Worm (Caenorhabditis elegans) whole organism, young adult: ENCODE data around the gene ZK829.7.

Experiments
- B0035.1 ChIP-seq: sonication (generic microtip); optimal IDR thresholded peaks from 2 replicates; lab custom pipeline; 2016; ENCODE audit warnings: missing genetic modification characterization, mild to moderate bottlenecking, missing compliant biosample characterization, missing genotype, missing genetic modification reagents
- F33H1.4 ChIP-seq: fragments of 200-800 bp; sonication (Bioruptor generic); IDR thresholded peaks from 2 replicates; pipeline ENCODE4 v1.3.6; 2022; ENCODE audit warnings: missing genetic modification reagents, missing genetic modification characterization, missing compliant biosample characterization
- F37B4.10 ChIP-seq: fragments of 200-800 bp; sonication (Bioruptor generic); IDR thresholded peaks from 2 replicates; pipeline ENCODE4 v1.3.6; 2022; ENCODE audit warnings: missing genetic modification characterization, missing compliant biosample characterization
- F52B5.7 ChIP-seq: sonication (generic microtip); optimal IDR thresholded peaks from 2 replicates; lab custom pipeline; 2016; ENCODE audit warnings: mild to moderate bottlenecking, missing genetic modification characterization, missing compliant biosample characterization
- F55B11.4 ChIP-seq: sonication (generic microtip); optimal IDR thresholded peaks from 2 replicates; lab custom pipeline; 2016; ENCODE audit warnings: missing compliant biosample characterization, missing genetic modification characterization, borderline replicate concordance; ENCODE audit not compliant: insufficient read depth
- K11D2.4 ChIP-seq: fragments of 200-800 bp; sonication (Bioruptor generic); IDR thresholded peaks from 2 replicates; pipeline ENCODE4 v1.3.6; 2022; ENCODE audit warnings: missing genetic modification reagents, missing genetic modification characterization, missing compliant biosample characterization
- K12H6.12 ChIP-seq: fragments of 200-800 bp; sonication (Bioruptor generic); optimal IDR thresholded peaks from 2 replicates; lab custom pipeline; 2018; ENCODE audit warnings: mild to moderate bottlenecking, missing genetic modification characterization, missing compliant biosample characterization
- T07F8.4 ChIP-seq: sonication (generic microtip); optimal IDR thresholded peaks from 2 replicates; lab custom pipeline; 2016; ENCODE audit warnings: mild to moderate bottlenecking, missing genetic modification characterization, moderate library complexity, missing compliant biosample characterization
- Y53F4B.3 ChIP-seq: fragments of 200-800 bp; sonication (Bioruptor generic); IDR thresholded peaks from 2 replicates; pipeline ENCODE4 v1.3.6; 2022; ENCODE audit warnings: missing genetic modification reagents, missing genetic modification characterization, missing compliant biosample characterization
- Y53G8AR.9 ChIP-seq: fragments of 200-800 bp; sonication (Bioruptor generic); conservative IDR thresholded peaks from 2 replicates; pipeline ENCODE4 v1.3.6; 2022; ENCODE audit warnings: missing genetic modification reagents, missing genetic modification characterization, missing compliant biosample characterization
- Y56A3A.18 ChIP-seq: fragments of 200-800 bp; sonication (Bioruptor generic); IDR thresholded peaks from 2 replicates; pipeline ENCODE4 v1.3.6; 2022; ENCODE audit warnings: missing genetic modification reagents, missing genetic modification characterization, missing compliant biosample characterization
- Y95B8A.8 ChIP-seq: fragments of 200-800 bp; sonication (Bioruptor generic); IDR thresholded peaks from 2 replicates; pipeline ENCODE4 v1.3.6; 2022; ENCODE audit warnings: missing genetic modification reagents, missing genetic modification characterization, missing compliant biosample characterization
- ZK185.1 ChIP-seq: sonication (generic microtip); optimal IDR thresholded peaks from 2 replicates; lab custom pipeline; 2016; ENCODE audit warnings: mild to moderate bottlenecking, missing genetic modification characterization, missing compliant biosample characterization; ENCODE audit not compliant: poor library complexity, severe bottlenecking
- ama-1 ChIP-seq, 3 experiments: fragments of 150-350 bp in 1 of 3; sonication (generic microtip) in 2 of 3; optimal IDR thresholded peaks; 2 replicates each; lab custom pipeline; 2014 to 2018; ENCODE audit warnings: missing biosample characterization in 2 of 3, missing genetic modification characterization in 2 of 3, missing genetic modification reagents in 2 of 3
- aptf-2 ChIP-seq: fragments of 200-800 bp; sonication (Bioruptor generic); conservative IDR thresholded peaks from 2 replicates; pipeline ENCODE4 v1.3.6; 2022; ENCODE audit warnings: missing genetic modification reagents, missing genetic modification characterization, missing compliant biosample characterization
- attf-5 ChIP-seq: fragments of 200-800 bp; sonication (Bioruptor generic); optimal IDR thresholded peaks from 2 replicates; lab custom pipeline; 2018; ENCODE audit warnings: mild to moderate bottlenecking, missing genetic modification characterization, missing compliant biosample characterization
- cebp-1 ChIP-seq, 2 experiments: fragments of 200-800 bp in 1 of 2; sonication (Bioruptor generic) in 1 of 2; sonication (generic microtip) in 1 of 2; IDR thresholded peaks in 1 of 2; optimal IDR thresholded peaks in 1 of 2; 2 replicates each; pipeline versions ENCODE4 v1.3.6 to Lab custom; 2017 to 2022; ENCODE audit warnings: missing compliant biosample characterization in 2 of 2, missing genetic modification characterization in 2 of 2, mild to moderate bottlenecking in 1 of 2, missing genetic modification reagents in 1 of 2, moderate library complexity in 1 of 2
- ceh-40 ChIP-seq: fragments of 200-800 bp; sonication (Bioruptor generic); IDR thresholded peaks from 2 replicates; pipeline ENCODE4 v1.3.6; 2022; ENCODE audit warnings: missing genetic modification characterization, missing compliant biosample characterization
- ceh-58 ChIP-seq: fragments of 200-800 bp; sonication (Bioruptor generic); IDR thresholded peaks from 2 replicates; pipeline ENCODE4 v1.3.6; 2022; ENCODE audit warnings: missing genetic modification characterization, missing compliant biosample characterization
- dpl-1 ChIP-seq: fragments of 150-350 bp; optimal IDR thresholded peaks from 2 replicates; lab custom pipeline; 2014; ENCODE audit warnings: missing biosample characterization, missing genetic modification reagents, missing genetic modification characterization
- efl-1 ChIP-seq: fragments of 150-350 bp; optimal IDR thresholded peaks from 2 replicates; lab custom pipeline; 2014; ENCODE audit warnings: missing biosample characterization, missing genetic modification reagents, missing genetic modification characterization
- egrh-3 ChIP-seq: fragments of 200-800 bp; sonication (Bioruptor generic); IDR thresholded peaks from 2 replicates; pipeline ENCODE4 v1.3.6; 2022; ENCODE audit warnings: missing genetic modification reagents, missing genetic modification characterization, missing compliant biosample characterization
- ets-4 ChIP-seq: fragments of 200-800 bp; sonication (Bioruptor generic); optimal IDR thresholded peaks from 2 replicates; lab custom pipeline; 2018; ENCODE audit warnings: mild to moderate bottlenecking, missing genetic modification characterization, missing compliant biosample characterization
- him-1 ChIP-seq: sonication (generic microtip); optimal IDR thresholded peaks from 2 replicates; lab custom pipeline; 2016; ENCODE audit warnings: missing genotype, missing genetic modification reagents, missing genetic modification characterization, missing compliant biosample characterization
- hrde-1 ChIP-seq: sonication (generic microtip); optimal IDR thresholded peaks from 2 replicates; lab custom pipeline; 2016; ENCODE audit warnings: missing genetic modification characterization, mild to moderate bottlenecking, missing compliant biosample characterization, moderate library complexity, missing genotype, missing genetic modification reagents, borderline replicate concordance
- lin-35 ChIP-seq, 3 experiments: fragments of 150-350 bp in 2 of 3; sonication (generic microtip) in 1 of 3; optimal IDR thresholded peaks; 2 replicates each; lab custom pipeline; 2014 to 2018; ENCODE audit warnings: missing biosample characterization in 3 of 3, missing genetic modification characterization in 3 of 3, missing genetic modification reagents in 3 of 3
- lir-1 ChIP-seq: fragments of 200-800 bp; sonication (Bioruptor generic); conservative IDR thresholded peaks from 2 replicates; pipeline ENCODE4 v1.3.6; 2022; ENCODE audit warnings: missing genetic modification reagents, missing genetic modification characterization, missing compliant biosample characterization
- lsy-27 ChIP-seq: sonication (generic microtip); optimal IDR thresholded peaks from 2 replicates; lab custom pipeline; 2017; ENCODE audit warnings: missing genetic modification characterization, mild to moderate bottlenecking, missing compliant biosample characterization, antibody characterized with exemption, missing genotype, borderline replicate concordance; ENCODE audit not compliant: insufficient read depth
- madf-3 ChIP-seq: fragments of 200-800 bp; sonication (Bioruptor generic); IDR thresholded peaks from 2 replicates; pipeline ENCODE4 v1.3.6; 2022; ENCODE audit warnings: missing genetic modification reagents, missing genetic modification characterization, missing compliant biosample characterization
- nfya-2 ChIP-seq: fragments of 200-800 bp; sonication (Bioruptor generic); IDR thresholded peaks from 2 replicates; pipeline ENCODE4 v1.3.6; 2022; ENCODE audit warnings: missing genetic modification reagents, missing genetic modification characterization, missing compliant biosample characterization
- nfyb-1 ChIP-seq: fragments of 200-800 bp; sonication (Bioruptor generic); IDR thresholded peaks from 2 replicates; pipeline ENCODE4 v1.3.6; 2022; ENCODE audit warnings: missing genetic modification reagents, missing genetic modification characterization, missing compliant biosample characterization
- nhr-90 ChIP-seq: sonication (generic microtip); optimal IDR thresholded peaks from 2 replicates; lab custom pipeline; 2016; ENCODE audit warnings: missing genotype, mild to moderate bottlenecking, missing genetic modification characterization, missing compliant biosample characterization
- pbrm-1 ChIP-seq: fragments of 200-800 bp; sonication (Bioruptor generic); IDR thresholded peaks from 2 replicates; pipeline ENCODE4 v1.3.6; 2022; ENCODE audit warnings: missing genetic modification reagents, missing genetic modification characterization, missing compliant biosample characterization
- rec-8 ChIP-seq, 2 experiments: sonication (generic microtip); optimal IDR thresholded peaks; 2 replicates each; lab custom pipeline; 2016; ENCODE audit warnings: mild to moderate bottlenecking in 2 of 2, missing genetic modification characterization in 2 of 2, missing genetic modification reagents in 2 of 2, missing genotype in 2 of 2, missing biosample characterization in 1 of 2, missing compliant biosample characterization in 1 of 2, moderate library complexity in 1 of 2
- rpc-1 ChIP-seq, 2 experiments: fragments of 150-350 bp in 1 of 2; sonication (generic microtip) in 1 of 2; optimal IDR thresholded peaks; 2 replicates each; lab custom pipeline; 2014 to 2018; ENCODE audit warnings: missing biosample characterization in 1 of 2, missing genetic modification characterization in 1 of 2, missing genetic modification reagents in 1 of 2, missing genotype in 1 of 2
- sdz-38 ChIP-seq: sonication (generic microtip); optimal IDR thresholded peaks from 2 replicates; lab custom pipeline; 2016; ENCODE audit warnings: missing genotype, missing genetic modification characterization, missing compliant biosample characterization
- snpc-1.1 ChIP-seq: sonication (generic microtip); optimal IDR thresholded peaks from 2 replicates; lab custom pipeline; 2017; ENCODE audit warnings: missing genetic modification characterization, mild to moderate bottlenecking, missing compliant biosample characterization, antibody characterized with exemption, moderate library complexity, missing genotype, missing genetic modification reagents; ENCODE audit not compliant: insufficient read depth
- snpc-3.4 ChIP-seq: sonication (generic microtip); optimal IDR thresholded peaks from 2 replicates; lab custom pipeline; 2017; ENCODE audit warnings: missing genetic modification characterization, mild to moderate bottlenecking, missing compliant biosample characterization, antibody characterized with exemption, moderate library complexity, missing genotype, missing genetic modification reagents
- snpc-4 ChIP-seq, 5 experiments: fragments of 150-350 bp in 1 of 5; sonication (generic microtip) in 4 of 5; optimal IDR thresholded peaks; 2 replicates each; lab custom pipeline; 2014 to 2018; ENCODE audit warnings: missing genetic modification characterization in 5 of 5, missing biosample characterization in 3 of 5, antibody characterized with exemption in 2 of 5, mild to moderate bottlenecking in 2 of 5, missing compliant biosample characterization in 2 of 5, missing genotype in 2 of 5, moderate library complexity in 2 of 5, missing genetic modification reagents in 1 of 5
- tbp1 ChIP-seq: fragments of 200-800 bp; sonication (Bioruptor generic); optimal IDR thresholded peaks from 2 replicates; lab custom pipeline; 2018; ENCODE audit warnings: mild to moderate bottlenecking, missing genetic modification characterization, missing compliant biosample characterization
- xnd-1 ChIP-seq: sonication (generic microtip); optimal IDR thresholded peaks from 2 replicates; lab custom pipeline; 2016; ENCODE audit warnings: missing genotype, missing genetic modification reagents, missing genetic modification characterization, missing compliant biosample characterization
- ztf-25 ChIP-seq: fragments of 200-800 bp; sonication (Bioruptor generic); IDR thresholded peaks from 2 replicates; pipeline ENCODE4 v1.3.6; 2022; ENCODE audit warnings: missing genetic modification reagents, missing genetic modification characterization, missing compliant biosample characterization
- ztf-26 ChIP-seq: sonication (generic microtip); optimal IDR thresholded peaks from 2 replicates; lab custom pipeline; 2017; ENCODE audit warnings: missing genetic modification characterization, missing compliant biosample characterization
- ztf-6 ChIP-seq: fragments of 200-800 bp; sonication (Bioruptor generic); IDR thresholded peaks from 2 replicates; pipeline ENCODE4 v1.3.6; 2022; ENCODE audit warnings: missing genetic modification reagents, missing genetic modification characterization, missing compliant biosample characterization

ZK829.7 gene

DNA sequence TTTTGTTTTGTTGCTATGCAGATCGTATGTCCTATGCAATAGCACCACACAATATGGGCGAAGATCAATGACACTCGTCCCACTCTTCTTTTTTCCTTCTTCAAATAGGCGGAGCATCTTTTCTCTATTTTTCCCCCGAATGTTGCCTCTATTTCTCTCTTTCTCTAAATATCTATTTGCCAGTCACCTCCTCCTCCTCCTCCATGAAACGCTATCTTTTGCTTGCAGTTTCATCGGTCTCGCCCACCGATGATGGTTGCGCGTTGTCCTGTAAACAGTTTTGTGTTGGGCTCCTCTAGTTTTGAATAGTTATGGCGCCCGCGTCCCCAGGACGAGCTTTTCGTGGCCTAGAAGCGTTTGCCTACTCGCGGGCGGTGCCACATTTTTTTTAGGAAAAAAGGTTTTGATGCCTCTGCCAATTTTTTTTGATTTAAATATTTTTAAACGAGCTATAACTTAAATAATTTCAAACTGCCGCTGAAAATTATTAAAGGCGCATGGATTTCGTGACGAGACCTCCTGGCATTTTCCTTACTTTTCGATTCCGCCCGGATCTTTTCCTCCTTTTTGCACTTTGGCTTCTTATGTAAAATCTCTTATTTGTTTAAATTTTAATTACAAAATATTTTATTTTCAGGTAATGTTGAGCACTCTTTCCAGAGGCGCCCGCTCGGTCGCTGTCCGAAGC is 8.6 kb downstream of the ZK829.7 start, which contains the start of gene gdh-1 (continued):
- TF ChIP-seq Y56A3A.18 (GFP tag; lab: Robert Waterston, UW) (no peak), egrh-3 (no peak), K12H6.12 (tag; lab: Kevin White, UChicago) (peak; percentile 6), nfya-2 (GFP tag; lab: Robert Waterston, UW) (no peak), lin-35 (GFP tag; optimal IDR thresholded peaks at IDR 0.05; lab: Kevin White, UChicago) (peak in 1 of 3 experiments; percentile 6), rpc-1 (optimal IDR thresholded peaks at IDR 0.05; lab: Kevin White, UChicago) (no peak), rpc-1 (tag; optimal IDR thresholded peaks at IDR 0.05; lab: Kevin White, UChicago) (no peak), B0035.1 (tag; lab: Kevin White, UChicago) (no peak), ztf-26 (no peak), xnd-1 (tag; lab: Kevin White, UChicago) (peak; percentile 1), attf-5 (no peak), K11D2.4 (GFP tag; lab: Robert Waterston, UW) (no peak), T07F8.4 (no peak), snpc-4 (GFP tag; optimal IDR thresholded peaks at IDR 0.05; lab: Kevin White, UChicago) (no peak), snpc-4 (tag; optimal IDR thresholded peaks at IDR 0.05; lab: Kevin White, UChicago) (no peak), ztf-6 (GFP tag; lab: Robert Waterston, UW) (no peak), snpc-3.4 (tag; lab: Kevin White, UChicago) (no peak), ztf-25 (no peak), F55B11.4 (tag; lab: Kevin White, UChicago) (no peak), dpl-1 (GFP tag; lab: Kevin White, UChicago) (no peak), F37B4.10 (GFP tag; lab: Robert Waterston, UW) (no peak), ceh-40 (no peak), ceh-58 (no peak), F52B5.7 (tag; lab: Kevin White, UChicago) (no peak), efl-1 (GFP tag; lab: Kevin White, UChicago) (peak; percentile 48), tbp1 (GFP tag; lab: Kevin White, UChicago) (peak; percentile 23), Y53F4B.3 (no peak), lir-1 (GFP tag; lab: Robert Waterston, UW) (no peak), cebp-1 (GFP tag; IDR thresholded peaks at IDR 0.05; lab: Robert Waterston, UW) (no peak), cebp-1 (tag; optimal IDR thresholded peaks at IDR 0.05; lab: Kevin White, UChicago) (no peak), rec-8 (tag; optimal IDR thresholded peaks at IDR 0.05; lab: Kevin White, UChicago) (no peak), hrde-1 (tag; lab: Kevin White, UChicago) (no peak), nhr-90 (tag; lab: Kevin White, UChicago) (no peak), Y95B8A.8 (GFP tag; lab: Robert Waterston, UW) (no peak), sdz-38 (tag; lab: Kevin White, UChicago) (no peak), ets-4 (GFP tag; lab: Kevin White, UChicago) (no peak), nfyb-1 (GFP tag; lab: Robert Waterston, UW) (no peak), ZK185.1 (no peak), ama-1 (optimal IDR thresholded peaks at IDR 0.05; lab: Kevin White, UChicago) (peak; percentile 18), ama-1 (GFP tag; optimal IDR thresholded peaks at IDR 0.05; lab: Kevin White, UChicago) (no peak), snpc-1.1 (no peak), lsy-27 (tag; lab: Kevin White, UChicago) (no peak), aptf-2 (GFP tag; lab: Robert Waterston, UW) (no peak), madf-3 (GFP tag; lab: Robert Waterston, UW) (no peak), pbrm-1 (GFP tag; lab: Robert Waterston, UW) (no peak), F33H1.4 (GFP tag; lab: Robert Waterston, UW) (peak; percentile 28; the same call in 1 of the 2 replicates), him-1 (tag; lab: Kevin White, UChicago) (no peak), Y53G8AR.9 (GFP tag; lab: Robert Waterston, UW) (no peak)
- TF ChIP-seq, all 124 proteins: peak for 13
